Worm (Caenorhabditis elegans) whole organism, late embryonic: ENCODE data around the gene sdz-13.

Experiments used
- C08G9.2 ChIP-seq: sonication (generic microtip); optimal IDR thresholded peaks from 2 replicates; lab custom pipeline; 2016; ENCODE audit warnings: mild to moderate bottlenecking, missing genetic modification characterization, moderate library complexity, missing compliant biosample characterization
- ama-1 ChIP-seq: fragments of 150-350 bp; optimal IDR thresholded peaks from 2 replicates; lab custom pipeline; 2014
- ceh-34 ChIP-seq: sonication (generic microtip); optimal IDR thresholded peaks from 2 replicates; lab custom pipeline; 2016; ENCODE audit warnings: mild to moderate bottlenecking, missing genetic modification characterization, missing compliant biosample characterization
- hlh-30 ChIP-seq: sonication (generic microtip); optimal IDR thresholded peaks from 2 replicates; lab custom pipeline; 2017; ENCODE audit warnings: antibody characterized with exemption, missing genetic modification characterization, missing compliant biosample characterization; ENCODE audit not compliant: insufficient read depth
- nhr-11 ChIP-seq: fragments of 150-350 bp; optimal IDR thresholded peaks from 2 replicates; lab custom pipeline; 2014; ENCODE audit warnings: missing biosample characterization, missing genetic modification characterization
- nhr-232 ChIP-seq: sonication (generic microtip); optimal IDR thresholded peaks from 2 replicates; lab custom pipeline; 2016; ENCODE audit warnings: missing genetic modification characterization, missing compliant biosample characterization
- pag-3 ChIP-seq: sonication (generic microtip); optimal IDR thresholded peaks from 2 replicates; lab custom pipeline; 2016; ENCODE audit warnings: missing compliant biosample characterization, missing genetic modification characterization, borderline replicate concordance
- tbx-2 ChIP-seq: sonication (generic microtip); optimal IDR thresholded peaks from 2 replicates; lab custom pipeline; 2016; ENCODE audit warnings: missing genetic modification characterization, missing compliant biosample characterization
- ztf-16 ChIP-seq: sonication (generic microtip); optimal IDR thresholded peaks from 2 replicates; lab custom pipeline; 2017; ENCODE audit warnings: missing genetic modification characterization, missing compliant biosample characterization

- TF ChIP-seq pag-3 (tag; lab: Kevin White, UChicago) (no peak), tbx-2 (no peak), ceh-34 (tag; lab: Kevin White, UChicago) (no peak), nhr-11 (tag; lab: Kevin White, UChicago) (no peak), ama-1 (lab: Kevin White, UChicago) (no peak), hlh-30 (tag; lab: Kevin White, UChicago) (no peak), C08G9.2 (tag; lab: Kevin White, UChicago) (no peak), ztf-16 (tag; lab: Kevin White, UChicago) (no peak), nhr-232 (tag; lab: Kevin White, UChicago) (no peak)
Measured at ce11 chrIV:10858300-10859016, 21.0 kb downstream of the sdz-13 start, which contains the start of the genes T11G6.2 and hars-1.
